Worm (Caenorhabditis elegans): ENCODE results near the gene hnd-1.

DNA sequence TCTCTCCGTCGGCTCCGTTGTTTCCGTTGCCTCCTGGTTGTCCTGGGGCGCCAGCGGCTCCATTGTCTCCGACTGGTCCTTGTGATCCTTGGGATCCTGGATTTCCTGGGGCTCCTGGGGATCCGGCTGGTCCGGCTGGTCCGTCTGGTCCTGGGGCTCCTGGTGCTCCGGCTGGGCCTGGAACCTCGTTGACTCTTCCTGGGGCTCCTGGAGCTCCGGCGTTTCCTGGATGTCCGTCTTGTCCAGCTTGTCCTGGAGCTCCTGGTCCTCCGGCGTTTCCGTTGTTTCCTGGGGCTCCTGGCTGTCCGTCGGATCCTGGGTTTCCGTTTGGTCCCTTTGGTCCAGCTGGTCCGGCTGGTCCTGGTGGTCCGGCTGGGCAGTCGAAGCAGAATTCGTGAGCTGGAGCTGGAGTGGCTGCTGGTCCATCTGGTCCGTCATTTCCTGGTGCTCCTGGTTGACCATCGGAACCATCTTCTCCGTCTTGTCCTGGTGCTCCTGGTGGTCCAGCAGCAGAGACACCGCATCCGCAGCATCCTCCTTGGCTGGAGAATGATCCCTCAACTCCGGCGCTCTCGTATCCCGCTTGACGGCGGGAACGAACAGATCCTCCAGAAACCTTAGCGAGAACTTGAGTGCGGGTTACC, 27.2 kb downstream of the hnd-1 start:
- no peak for TF ChIP-seq nhr-2 (tag; optimal IDR thresholded peaks at IDR 0.05)
- TF ChIP-seq snpc-4 (tag; optimal IDR thresholded peaks at IDR 0.05) = no peak
- no peak for TF ChIP-seq pha-4 (tag; optimal IDR thresholded peaks at IDR 0.05)
- TF ChIP-seq nhr-28 (tag; optimal IDR thresholded peaks at IDR 0.05) = no peak
- TF ChIP-seq ztf-11 (tag; optimal IDR thresholded peaks at IDR 0.05) = no peak
